Fruit fly (Drosophila melanogaster) whole organism, embryonic: ENCODE data around the gene DNAlig4.
A peak's percentile ranks its signal among the peaks of the same experiment; 100 is the strongest.

Experiments used
- Antp ChIP-seq: fragments of 200-800 bp; sonication (Bioruptor generic); optimal IDR thresholded peaks from 3 replicates; lab custom pipeline; 2016; ENCODE audit warnings: missing biosample characterization, missing genetic modification characterization
- CG10462 ChIP-seq: fragments of 200-800 bp; sonication (Bioruptor generic); optimal IDR thresholded peaks from 2 replicates; lab custom pipeline; 2016; ENCODE audit warnings: missing biosample characterization, missing genetic modification characterization
- CG10654 ChIP-seq: fragments of 200-800 bp; sonication (Bioruptor generic); optimal IDR thresholded peaks from 2 replicates; lab custom pipeline; 2016; ENCODE audit warnings: missing biosample characterization, missing genetic modification characterization
- CG11560 ChIP-seq: fragments of 200-800 bp; sonication (Bioruptor generic); IDR thresholded peaks from 3 replicates; pipeline ENCODE4 v1.3.6; 2022; ENCODE audit warnings: missing biosample characterization, missing genetic modification characterization
- CG12219 ChIP-seq: fragments of 200-800 bp; sonication (Bioruptor generic); optimal IDR thresholded peaks from 3 replicates; lab custom pipeline; 2018; ENCODE audit warnings: missing biosample characterization, mild to moderate bottlenecking, missing genetic modification characterization
- CG12299 ChIP-seq: fragments of 200-800 bp; sonication (Bioruptor generic); optimal IDR thresholded peaks from 2 replicates; lab custom pipeline; 2018; ENCODE audit warnings: missing biosample characterization, mild to moderate bottlenecking, missing genetic modification characterization
- CG14710 ChIP-seq: fragments of 200-800 bp; sonication (Bioruptor generic); optimal IDR thresholded peaks from 3 replicates; lab custom pipeline; 2019; ENCODE audit warnings: missing biosample characterization, mild to moderate bottlenecking, missing genetic modification characterization, moderate library complexity
- CG14860 ChIP-seq: fragments of 200-800 bp; sonication (Bioruptor generic); IDR thresholded peaks from 3 replicates; pipeline ENCODE4 v1.3.6; 2022; ENCODE audit warnings: missing biosample characterization, missing genetic modification characterization; ENCODE audit not compliant: partially characterized antibody
- CG15601 ChIP-seq: fragments of 200-800 bp; sonication (Bioruptor generic); optimal IDR thresholded peaks from 3 replicates; lab custom pipeline; 2019; ENCODE audit warnings: missing biosample characterization, mild to moderate bottlenecking, missing genetic modification characterization, moderate library complexity
- CG16779 ChIP-seq: fragments of 200-800 bp; sonication (Bioruptor generic); IDR thresholded peaks from 2 replicates; pipeline ENCODE4 v1.3.6; 2022; ENCODE audit warnings: missing biosample characterization, missing genetic modification characterization
- CG18011 ChIP-seq: fragments of 200-800 bp; sonication (Bioruptor generic); optimal IDR thresholded peaks from 2 replicates; lab custom pipeline; 2017; ENCODE audit warnings: missing biosample characterization, missing genetic modification characterization, mild to moderate bottlenecking, moderate library complexity, missing genotype
- CG18599 ChIP-seq: fragments of 200-800 bp; sonication (Bioruptor generic); optimal IDR thresholded peaks from 3 replicates; lab custom pipeline; 2017; ENCODE audit warnings: missing biosample characterization, missing genetic modification characterization, mild to moderate bottlenecking, moderate library complexity, missing genetic modification reagents
- CG4730 ChIP-seq: fragments of 200-800 bp; sonication (Bioruptor generic); IDR thresholded peaks from 2 replicates; pipeline ENCODE4 v1.3.6; 2022; ENCODE audit warnings: missing biosample characterization, missing genetic modification characterization
- CG4820 ChIP-seq: fragments of 200-800 bp; sonication (Bioruptor generic); optimal IDR thresholded peaks from 3 replicates; lab custom pipeline; 2016; ENCODE audit warnings: missing biosample characterization, missing genetic modification characterization
- CG6689 ChIP-seq: fragments of 200-800 bp; sonication (Bioruptor generic); IDR thresholded peaks from 2 replicates; pipeline ENCODE4 v1.3.6; 2022; ENCODE audit warnings: missing biosample characterization, missing genetic modification characterization
- CG7357 ChIP-seq: fragments of 200-800 bp; sonication (Bioruptor generic); IDR thresholded peaks from 3 replicates; pipeline ENCODE4 v1.3.6; 2022; ENCODE audit warnings: missing biosample characterization, missing genetic modification characterization
- CG7928 ChIP-seq: fragments of 200-800 bp; sonication (Bioruptor generic); optimal IDR thresholded peaks from 2 replicates; lab custom pipeline; 2017; ENCODE audit warnings: missing biosample characterization, mild to moderate bottlenecking, missing genetic modification characterization
- Dref ChIP-seq: fragments of 200-800 bp; sonication (Bioruptor generic); IDR thresholded peaks from 2 replicates; pipeline ENCODE4 v1.3.6; 2022; ENCODE audit warnings: missing biosample characterization, missing genetic modification characterization
- Ets65A ChIP-seq: fragments of 200-800 bp; sonication (Bioruptor generic); peaks from one replicate; lab custom pipeline; 2016; ENCODE audit warnings: missing biosample characterization, missing genetic modification characterization
- Fer2 ChIP-seq: fragments of 200-800 bp; sonication (Bioruptor generic); optimal IDR thresholded peaks from 2 replicates; lab custom pipeline; 2018; ENCODE audit warnings: missing biosample characterization, mild to moderate bottlenecking, missing genetic modification characterization, moderate library complexity
- HLH3B ChIP-seq: fragments of 200-800 bp; sonication (Bioruptor generic); IDR thresholded peaks from 2 replicates; pipeline ENCODE4 v1.3.6; 2022; ENCODE audit warnings: missing biosample characterization, missing genetic modification characterization
- Hand ChIP-seq: fragments of 200-800 bp; sonication (Bioruptor generic); optimal IDR thresholded peaks from 2 replicates; lab custom pipeline; 2017; ENCODE audit warnings: mild to moderate bottlenecking, missing biosample characterization, missing genetic modification reagents, missing genetic modification characterization
- HmgZ ChIP-seq: fragments of 200-800 bp; sonication (Bioruptor generic); optimal IDR thresholded peaks from 2 replicates; lab custom pipeline; 2018; ENCODE audit warnings: missing biosample characterization, mild to moderate bottlenecking, missing genetic modification characterization
- MBD-R2 ChIP-seq: fragments of 200-800 bp; sonication (Bioruptor generic); IDR thresholded peaks from 2 replicates; pipeline ENCODE4 v1.3.6; 2022; ENCODE audit warnings: missing biosample characterization, missing genetic modification characterization
- MESR4 ChIP-seq: fragments of 200-800 bp; sonication (Bioruptor generic); optimal IDR thresholded peaks from 2 replicates; lab custom pipeline; 2018; ENCODE audit warnings: missing biosample characterization, mild to moderate bottlenecking, missing genetic modification characterization, moderate library complexity
- Mes4 ChIP-seq: fragments of 200-800 bp; sonication (Bioruptor generic); optimal IDR thresholded peaks from 2 replicates; lab custom pipeline; 2016; ENCODE audit warnings: missing biosample characterization, missing genetic modification characterization
- Myb ChIP-seq: fragments of 200-800 bp; sonication (Bioruptor generic); optimal IDR thresholded peaks from 2 replicates; lab custom pipeline; 2016; ENCODE audit warnings: missing biosample characterization, missing genetic modification characterization
- Side ChIP-seq: fragments of 200-800 bp; sonication (Bioruptor generic); optimal IDR thresholded peaks from 2 replicates; lab custom pipeline; 2016; ENCODE audit warnings: missing biosample characterization, missing genetic modification characterization
- Sry-δ ChIP-seq: fragments of 200-800 bp; sonication (Bioruptor generic); optimal IDR thresholded peaks from 2 replicates; lab custom pipeline; 2016; ENCODE audit warnings: missing biosample characterization, missing genetic modification characterization
- Ssrp ChIP-seq: fragments of 200-800 bp; sonication (Bioruptor generic); optimal IDR thresholded peaks from 2 replicates; lab custom pipeline; 2018; ENCODE audit warnings: missing biosample characterization, mild to moderate bottlenecking, missing genetic modification characterization, moderate library complexity
- TFAM ChIP-seq: fragments of 200-800 bp; sonication (Bioruptor generic); optimal IDR thresholded peaks from 2 replicates; lab custom pipeline; 2017; ENCODE audit warnings: missing biosample characterization, missing genetic modification characterization, inconsistent platforms
- Taf1 ChIP-seq: fragments of 200-800 bp; sonication (Bioruptor generic); IDR thresholded peaks from 2 replicates; pipeline ENCODE4 v1.3.6; 2022; ENCODE audit warnings: missing biosample characterization, missing genetic modification characterization
- Tbp ChIP-seq: fragments of >200 bp; optimal IDR thresholded peaks from 2 replicates; lab custom pipeline; 2018; ENCODE audit warnings: missing biosample characterization, missing genetic modification characterization
- bsh ChIP-seq, 2 experiments: fragments of 200-800 bp; sonication (Bioruptor generic); optimal IDR thresholded peaks; 2 replicates each; lab custom pipeline; 2017 to 2018; ENCODE audit warnings: mild to moderate bottlenecking in 2 of 2, missing biosample characterization in 2 of 2, missing genetic modification characterization in 2 of 2, moderate library complexity in 1 of 2
- danr ChIP-seq: fragments of 200-800 bp; sonication (Bioruptor generic); IDR thresholded peaks from 2 replicates; pipeline ENCODE4 v1.3.6; 2022; ENCODE audit warnings: missing biosample characterization, missing genetic modification characterization
- hbn ChIP-seq: fragments of 200-800 bp; sonication (Bioruptor generic); IDR thresholded peaks from 2 replicates; pipeline ENCODE4 v1.3.6; 2022; ENCODE audit warnings: missing biosample characterization, missing genetic modification characterization; ENCODE audit not compliant: partially characterized antibody
- klu ChIP-seq: fragments of 200-800 bp; sonication (Bioruptor generic); IDR thresholded peaks from 2 replicates; pipeline ENCODE4 v1.3.6; 2022; ENCODE audit warnings: missing biosample characterization, missing genetic modification characterization
- kni ChIP-seq: fragments of 200-800 bp; sonication (Bioruptor generic); optimal IDR thresholded peaks from 3 replicates; lab custom pipeline; 2017; ENCODE audit warnings: mild to moderate bottlenecking, missing biosample characterization, missing genetic modification reagents, missing genetic modification characterization
- mirr ChIP-seq: fragments of 200-800 bp; sonication (Bioruptor generic); optimal IDR thresholded peaks from 3 replicates; lab custom pipeline; 2018; ENCODE audit warnings: missing biosample characterization, mild to moderate bottlenecking, missing genetic modification characterization
- oc ChIP-seq: fragments of 200-800 bp; sonication (Bioruptor generic); optimal IDR thresholded peaks from 2 replicates; lab custom pipeline; 2018; ENCODE audit warnings: missing biosample characterization, mild to moderate bottlenecking, missing genetic modification characterization, moderate library complexity
- odd ChIP-seq: fragments of 200-800 bp; sonication (Bioruptor generic); optimal IDR thresholded peaks from 2 replicates; lab custom pipeline; 2017; ENCODE audit warnings: missing biosample characterization, mild to moderate bottlenecking, missing genetic modification characterization
- pum ChIP-seq: fragments of 200-800 bp; sonication (Bioruptor generic); optimal IDR thresholded peaks from 2 replicates; lab custom pipeline; 2016; ENCODE audit warnings: missing biosample characterization, missing genetic modification characterization
- repo ChIP-seq: fragments of 200-800 bp; sonication (Bioruptor generic); optimal IDR thresholded peaks from 2 replicates; lab custom pipeline; 2016; ENCODE audit warnings: missing biosample characterization, missing genetic modification characterization
- scrt ChIP-seq: fragments of 200-800 bp; sonication (Bioruptor generic); optimal IDR thresholded peaks from 2 replicates; lab custom pipeline; 2018; ENCODE audit warnings: missing biosample characterization, mild to moderate bottlenecking, missing genetic modification characterization, moderate library complexity
- twi ChIP-seq: fragments of 200-800 bp; optimal IDR thresholded peaks from 2 replicates; lab custom pipeline; 2019; ENCODE audit warnings: missing biosample characterization, mild to moderate bottlenecking, missing genetic modification characterization, moderate library complexity
- unc-4 ChIP-seq: fragments of 200-800 bp; sonication (Bioruptor generic); IDR thresholded peaks from 2 replicates; pipeline ENCODE4 v1.3.6; 2022; ENCODE audit warnings: missing biosample characterization, missing genetic modification characterization; ENCODE audit not compliant: partially characterized antibody
- vfl ChIP-seq: fragments of 200-800 bp; sonication (Bioruptor generic); optimal IDR thresholded peaks from 2 replicates; lab custom pipeline; 2016; ENCODE audit warnings: missing biosample characterization, missing genetic modification characterization
- wor ChIP-seq: fragments of 200-800 bp; sonication (Bioruptor generic); IDR thresholded peaks from 2 replicates; pipeline ENCODE4 v1.3.6; 2022; ENCODE audit warnings: missing biosample characterization, missing genetic modification characterization
- yki ChIP-seq: fragments of >200 bp; optimal IDR thresholded peaks from 3 replicates; lab custom pipeline; 2018
- zfh1 ChIP-seq: fragments of 200-800 bp; sonication (Bioruptor generic); IDR thresholded peaks from 3 replicates; pipeline ENCODE4 v1.3.6; 2022; ENCODE audit warnings: missing biosample characterization, missing genetic modification characterization

DNAlig4 gene

DNA sequence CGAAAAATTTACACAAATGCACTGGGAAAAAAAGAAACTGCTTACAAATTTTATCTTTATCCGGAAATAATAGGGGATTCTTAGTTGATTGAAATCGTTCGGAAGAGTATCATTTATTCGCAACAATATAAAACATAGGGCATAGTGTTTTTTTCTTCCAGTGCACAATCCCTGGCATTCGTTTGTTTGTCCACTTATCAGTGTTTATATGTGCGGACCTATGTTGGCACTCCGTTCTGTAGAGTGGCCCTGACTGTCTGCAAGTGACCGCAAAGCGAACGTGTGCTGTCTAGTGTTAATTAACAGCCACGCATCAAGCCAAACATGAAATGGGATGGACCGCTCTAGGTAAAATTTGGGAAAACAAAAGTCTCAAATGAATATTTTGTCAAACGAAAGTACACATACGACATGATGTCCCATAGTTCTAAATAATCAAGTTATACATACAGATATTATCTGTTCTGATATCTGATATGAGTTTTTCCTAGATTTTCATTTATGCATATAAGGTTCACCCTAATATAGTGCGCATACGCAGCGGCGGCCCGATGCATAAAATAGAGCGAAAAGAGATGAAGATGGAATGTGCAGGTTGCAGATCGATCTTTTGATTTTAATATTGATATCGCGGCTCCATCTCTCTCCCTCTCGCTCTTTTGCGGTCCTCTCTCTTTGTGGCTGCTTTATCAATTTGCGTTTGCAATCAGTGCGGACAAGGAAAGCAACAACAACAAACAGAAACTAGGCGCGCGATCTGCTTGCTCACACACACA, 26.3 kb downstream of the DNAlig4 start (continued):
- TF ChIP-seq TFAM (GFP tag; lab: Kevin White, UChicago) (peak; percentile 64), CG6689 (peak; percentile 90), Side (GFP tag; lab: Kevin White, UChicago) (peak; percentile 94), pum (GFP tag; lab: Kevin White, UChicago) (peak; percentile 92), oc (tag; lab: Kevin White, UChicago) (peak; percentile 88), Taf1 (GFP tag; lab: Robert Waterston, UW) (peak; percentile 68; the same call in 1 of the 2 replicates), MBD-R2 (peak; percentile 83), unc-4 (GFP tag; lab: Robert Waterston, UW) (no peak), vfl (peak; percentile 90), HLH3B (GFP tag; lab: Robert Waterston, UW) (peak; percentile 87), Fer2 (peak; percentile 88), yki (no peak), klu (GFP tag; lab: Robert Waterston, UW) (peak; percentile 87), kni (peak; percentile 67), CG18011 (GFP tag; lab: Kevin White, UChicago) (peak; percentile 68), wor (GFP tag; lab: Robert Waterston, UW) (peak; percentile 83), hbn (no peak), Hand (GFP tag; lab: Kevin White, UChicago) (peak; percentile 74), CG10462 (GFP tag; lab: Kevin White, UChicago) (peak; percentile 90), danr (GFP tag; lab: Robert Waterston, UW) (peak; percentile 88), odd (peak; percentile 84), CG7928 (GFP tag; lab: Kevin White, UChicago) (peak; percentile 51), CG14860 (GFP tag; lab: Robert Waterston, UW) (no peak), MESR4 (GFP tag; lab: Kevin White, UChicago) (peak; percentile 33), Dref (GFP tag; lab: Robert Waterston, UW) (peak; percentile 36; the same call in 1 of the 2 replicates), CG4820 (peak; percentile 93), Mes4 (GFP tag; lab: Kevin White, UChicago) (peak; percentile 89), mirr (GFP tag; lab: Kevin White, UChicago) (peak; percentile 60), repo (GFP tag; lab: Kevin White, UChicago) (peak; percentile 94), CG12219 (GFP tag; lab: Kevin White, UChicago) (peak; percentile 90), Antp (GFP tag; lab: Kevin White, UChicago) (peak; percentile 96), CG16779 (GFP tag; lab: Robert Waterston, UW) (peak; percentile 92), Ets65A (peak; percentile 99), scrt (peak; percentile 88), twi (tag; lab: Kevin White, UChicago) (peak; percentile 73), CG11560 (tag; lab: Robert Waterston, UW) (peak; percentile 85), CG10654 (peak; percentile 88), Tbp (GFP tag; lab: Kevin White, UChicago) (no peak), HmgZ (tag; lab: Kevin White, UChicago) (peak; percentile 95), Sry-δ (GFP tag; lab: Kevin White, UChicago) (peak; percentile 69), Myb (peak; percentile 88), CG14710 (tag; lab: Kevin White, UChicago) (peak; percentile 82), CG18599 (GFP tag; lab: Kevin White, UChicago) (peak; percentile 94), CG7357 (GFP tag; lab: Robert Waterston, UW) (peak; percentile 88), Ssrp (tag; lab: Kevin White, UChicago) (peak; percentile 89), CG15601 (tag; lab: Kevin White, UChicago) (peak; percentile 87), zfh1 (peak; percentile 92), CG12299 (peak; percentile 79), CG4730 (peak; percentile 90), bsh (GFP tag; optimal IDR thresholded peaks at IDR 0.05; lab: Kevin White, UChicago) (peak; percentile 78 to 91)
